Worm (Caenorhabditis elegans): ENCODE data around the gene Y22D7AL.3.

ce11 chrIII:1604514-1604976 lies 36.7 kb upstream of the Y22D7AL.3 start, which contains the start of gene Y22D7AL.6:
- TF ChIP-seq lsy-12 (tag; optimal IDR thresholded peaks at IDR 0.05) (peak; percentile 58), ztf-4 (tag; optimal IDR thresholded peaks at IDR 0.05) (no peak), nhr-28 (tag; optimal IDR thresholded peaks at IDR 0.05) (no peak), elt-2 (tag; optimal IDR thresholded peaks at IDR 0.05) (peak; percentile 37), daf-12 (tag; optimal IDR thresholded peaks at IDR 0.05) (no peak), pha-4 (tag; optimal IDR thresholded peaks at IDR 0.05) (no peak), aly-2 (tag; optimal IDR thresholded peaks at IDR 0.05) (no peak), unc-39 (tag; optimal IDR thresholded peaks at IDR 0.05) (no peak), tbx-2 (tag; optimal IDR thresholded peaks at IDR 0.05) (no peak), fkh-10 (GFP tag; optimal IDR thresholded peaks at IDR 0.05) (no peak), lin-39 (tag; optimal IDR thresholded peaks at IDR 0.05) (no peak), nhr-237 (tag; optimal IDR thresholded peaks at IDR 0.05) (no peak)

Measured in whole organism, L3 larva.